Worm (Caenorhabditis elegans) whole organism, L4 larva: ENCODE results near the gene T10F2.2.
A peak's percentile ranks its signal among the peaks of the same experiment; 100 is the strongest.

Experiments used
- F10B5.3 ChIP-seq: sonication (generic microtip); optimal IDR thresholded peaks from 2 replicates; lab custom pipeline; 2016; ENCODE audit warnings: mild to moderate bottlenecking, missing genetic modification characterization, missing compliant biosample characterization
- F37D6.2 ChIP-seq: sonication (generic microtip); optimal IDR thresholded peaks from 2 replicates; lab custom pipeline; 2016; ENCODE audit warnings: mild to moderate bottlenecking, missing genetic modification characterization, missing compliant biosample characterization
- F44E2.7 ChIP-seq: fragments of 200-800 bp; sonication (Bioruptor generic); IDR thresholded peaks from 2 replicates; pipeline ENCODE4 v2.1.2; 2022; ENCODE audit warnings: missing genetic modification characterization, missing compliant biosample characterization
- T20F7.1 ChIP-seq: fragments of 200-800 bp; sonication (Bioruptor generic); optimal IDR thresholded peaks from 2 replicates; lab custom pipeline; 2018; ENCODE audit warnings: mild to moderate bottlenecking, missing genetic modification characterization, missing compliant biosample characterization
- T26A8.4 ChIP-seq: fragments of 200-800 bp; sonication (Bioruptor generic); IDR thresholded peaks from 2 replicates; pipeline ENCODE4 v1.3.6; 2022; ENCODE audit warnings: missing genetic modification characterization, missing compliant biosample characterization
- Y75B8A.6 ChIP-seq: fragments of 200-800 bp; sonication (Bioruptor generic); IDR thresholded peaks from 2 replicates; pipeline ENCODE4 v1.3.6; 2022; ENCODE audit warnings: missing genetic modification reagents, missing genetic modification characterization, missing compliant biosample characterization
- aha-1 ChIP-seq: fragments of 150-350 bp; peaks from one replicate; lab custom pipeline; 2014; ENCODE audit warnings: missing biosample characterization, missing genetic modification characterization
- aly-2 ChIP-seq: sonication (generic microtip); optimal IDR thresholded peaks from 2 replicates; lab custom pipeline; 2018; ENCODE audit warnings: missing biosample characterization, missing genetic modification characterization
- ama-1 ChIP-seq: fragments of 150-350 bp; optimal IDR thresholded peaks from 2 replicates; lab custom pipeline; 2014; ENCODE audit warnings: inconsistent platforms, mixed read lengths
- ces-1 ChIP-seq: fragments of 150-350 bp; sonication (generic microtip); optimal IDR thresholded peaks from 4 replicates; lab custom pipeline; 2014; ENCODE audit warnings: missing biosample characterization, missing genetic modification reagents, missing genetic modification characterization
- ctbp-1 ChIP-seq: fragments of 200-800 bp; sonication (Bioruptor generic); IDR thresholded peaks from 2 replicates; pipeline ENCODE4 v1.3.6; 2022; ENCODE audit warnings: missing genetic modification reagents, missing genetic modification characterization, missing compliant biosample characterization
- daf-16 ChIP-seq, 3 experiments: sonication (generic microtip); optimal IDR thresholded peaks; 2 replicates each; lab custom pipeline; 2016 to 2017; ENCODE audit warnings: missing genetic modification characterization in 3 of 3, missing genetic modification reagents in 3 of 3, mild to moderate bottlenecking in 2 of 3, missing compliant biosample characterization in 2 of 3, missing biosample characterization in 1 of 3, moderate library complexity in 1 of 3
- dmd-6 ChIP-seq: fragments of 200-800 bp; sonication (Bioruptor generic); IDR thresholded peaks from 2 replicates; pipeline ENCODE4 v1.3.6; 2022; ENCODE audit warnings: missing genetic modification reagents, missing genetic modification characterization, missing compliant biosample characterization
- dmd-8 ChIP-seq: fragments of 200-800 bp; sonication (Bioruptor generic); IDR thresholded peaks from 2 replicates; pipeline ENCODE4 v1.3.6; 2022; ENCODE audit warnings: missing genetic modification characterization, missing compliant biosample characterization
- dpl-1 ChIP-seq: fragments of 150-350 bp; optimal IDR thresholded peaks from 2 replicates; lab custom pipeline; 2014; ENCODE audit warnings: missing biosample characterization, missing genetic modification reagents, missing genetic modification characterization
- dve-1 ChIP-seq: sonication (generic microtip); optimal IDR thresholded peaks from 2 replicates; lab custom pipeline; 2017; ENCODE audit warnings: antibody characterized with exemption, mild to moderate bottlenecking, missing genetic modification characterization, missing compliant biosample characterization; ENCODE audit not compliant: insufficient read depth
- egl-43 ChIP-seq: fragments of 200-800 bp; sonication (Bioruptor generic); IDR thresholded peaks from 2 replicates; pipeline ENCODE4 v1.3.6; 2022; ENCODE audit warnings: missing genetic modification reagents, missing genetic modification characterization, missing compliant biosample characterization
- fkh-10 ChIP-seq: fragments of 150-350 bp; optimal IDR thresholded peaks from 2 replicates; lab custom pipeline; 2014; ENCODE audit warnings: missing biosample characterization, missing genetic modification reagents, missing genetic modification characterization
- hif-1 ChIP-seq, 2 experiments: sonication (generic microtip); optimal IDR thresholded peaks; 2 replicates each; lab custom pipeline; 2016 to 2017; ENCODE audit warnings: missing compliant biosample characterization in 2 of 2, missing genetic modification characterization in 2 of 2, missing genetic modification reagents in 2 of 2, missing genotype in 2 of 2, mild to moderate bottlenecking in 1 of 2
- hlh-11 ChIP-seq: fragments of 200-800 bp; sonication (Bioruptor generic); optimal IDR thresholded peaks from 2 replicates; lab custom pipeline; 2018; ENCODE audit warnings: mild to moderate bottlenecking, missing genetic modification characterization, missing compliant biosample characterization
- hlh-30 ChIP-seq: sonication (generic microtip); optimal IDR thresholded peaks from 2 replicates; lab custom pipeline; 2017; ENCODE audit warnings: antibody characterized with exemption, mild to moderate bottlenecking, missing genetic modification characterization, missing compliant biosample characterization; ENCODE audit not compliant: insufficient read depth
- hmg-1.1 ChIP-seq: fragments of 200-800 bp; sonication (Bioruptor generic); IDR thresholded peaks from 2 replicates; pipeline ENCODE4 v1.3.6; 2022; ENCODE audit warnings: missing genetic modification reagents, missing genetic modification characterization, missing compliant biosample characterization
- lin-39 ChIP-seq: fragments of 150-350 bp; optimal IDR thresholded peaks from 2 replicates; lab custom pipeline; 2014; ENCODE audit warnings: missing biosample characterization, missing genetic modification reagents, missing genetic modification characterization
- lir-3 ChIP-seq: sonication (generic microtip); optimal IDR thresholded peaks from 2 replicates; lab custom pipeline; 2016; ENCODE audit warnings: mild to moderate bottlenecking, missing genetic modification characterization, missing compliant biosample characterization
- lsy-2 ChIP-seq, 2 experiments: fragments of 150-350 bp in 1 of 2; sonication (generic microtip) in 1 of 2; optimal IDR thresholded peaks; 2 replicates each; lab custom pipeline; 2014 to 2017; ENCODE audit warnings: missing biosample characterization in 2 of 2, missing genetic modification characterization in 2 of 2
- mep-1 ChIP-seq: fragments of 150-350 bp; sonication (generic microtip); optimal IDR thresholded peaks from 3 replicates; lab custom pipeline; 2014; ENCODE audit warnings: missing biosample characterization, missing genetic modification characterization
- mes-2 ChIP-seq: sonication (generic microtip); optimal IDR thresholded peaks from 2 replicates; lab custom pipeline; 2016; ENCODE audit warnings: missing genotype, mild to moderate bottlenecking, missing genetic modification characterization, missing compliant biosample characterization; ENCODE audit not compliant: poor library complexity, severe bottlenecking
- mxl-2 ChIP-seq: fragments of 200-800 bp; sonication (Bioruptor generic); conservative IDR thresholded peaks from 2 replicates; pipeline ENCODE4 v1.3.6; 2022; ENCODE audit warnings: missing genetic modification reagents, missing genetic modification characterization, missing compliant biosample characterization
- mxl-3 ChIP-seq: fragments of 200-800 bp; sonication (Bioruptor generic); optimal IDR thresholded peaks from 2 replicates; lab custom pipeline; 2018; ENCODE audit warnings: mild to moderate bottlenecking, missing genetic modification characterization, missing compliant biosample characterization
- nhr-102 ChIP-seq: sonication (generic microtip); optimal IDR thresholded peaks from 2 replicates; lab custom pipeline; 2016; ENCODE audit warnings: mild to moderate bottlenecking, missing genetic modification characterization, moderate library complexity, missing compliant biosample characterization
- nhr-11 ChIP-seq: fragments of 150-350 bp; optimal IDR thresholded peaks from 2 replicates; lab custom pipeline; 2014; ENCODE audit warnings: missing biosample characterization, missing genetic modification characterization
- nhr-237 ChIP-seq: sonication (generic microtip); optimal IDR thresholded peaks from 2 replicates; lab custom pipeline; 2017; ENCODE audit warnings: missing biosample characterization, missing genetic modification characterization
- nhr-28 ChIP-seq: fragments of 150-350 bp; optimal IDR thresholded peaks from 2 replicates; lab custom pipeline; 2014; ENCODE audit warnings: missing biosample characterization, missing genetic modification characterization
- nhr-41 ChIP-seq: fragments of 200-800 bp; sonication (Bioruptor generic); IDR thresholded peaks from 2 replicates; pipeline ENCODE4 v1.3.6; 2022; ENCODE audit warnings: missing genetic modification reagents, missing genetic modification characterization, missing compliant biosample characterization
- nhr-42 ChIP-seq: fragments of 200-800 bp; sonication (Bioruptor generic); IDR thresholded peaks from 2 replicates; pipeline ENCODE4 v1.3.6; 2022; ENCODE audit warnings: missing genetic modification characterization, missing compliant biosample characterization
- nhr-48 ChIP-seq: sonication (generic microtip); optimal IDR thresholded peaks from 2 replicates; lab custom pipeline; 2016; ENCODE audit warnings: mild to moderate bottlenecking, missing genetic modification characterization, missing compliant biosample characterization
- nhr-6 ChIP-seq: fragments of 150-350 bp; optimal IDR thresholded peaks from 2 replicates; lab custom pipeline; 2014; ENCODE audit warnings: missing biosample characterization, missing genetic modification characterization
- nhr-77 ChIP-seq: fragments of 150-350 bp; optimal IDR thresholded peaks from 2 replicates; lab custom pipeline; 2014; ENCODE audit warnings: missing biosample characterization, missing genetic modification characterization
- pha-4 ChIP-seq, 2 experiments: fragments of 150-350 bp in 1 of 2; fragments of 200-800 bp in 1 of 2; sonication (Bioruptor generic) in 1 of 2; IDR thresholded peaks in 1 of 2; optimal IDR thresholded peaks in 1 of 2; 2 replicates each; pipeline versions ENCODE4 v1.3.6 to Lab custom; 2014 to 2022; ENCODE audit warnings: missing genetic modification characterization in 2 of 2, missing genetic modification reagents in 2 of 2, missing biosample characterization in 1 of 2, missing compliant biosample characterization in 1 of 2
- php-3 ChIP-seq: fragments of 200-800 bp; sonication (Bioruptor generic); IDR thresholded peaks from 2 replicates; pipeline ENCODE4 v1.3.6; 2022; ENCODE audit warnings: missing genetic modification reagents, missing genetic modification characterization, missing compliant biosample characterization
- pqm-1 ChIP-seq: sonication (generic microtip); optimal IDR thresholded peaks from 2 replicates; lab custom pipeline; 2017; ENCODE audit warnings: missing biosample characterization, missing genetic modification characterization
- rbr-2 ChIP-seq: sonication (generic microtip); optimal IDR thresholded peaks from 2 replicates; lab custom pipeline; 2016; ENCODE audit warnings: missing genotype, missing genetic modification characterization, missing compliant biosample characterization
- saeg-2 ChIP-seq: fragments of 200-800 bp; sonication (Bioruptor generic); IDR thresholded peaks from 2 replicates; pipeline ENCODE4 v1.3.6; 2022; ENCODE audit warnings: missing genetic modification reagents, missing genetic modification characterization, missing compliant biosample characterization
- tra-1 ChIP-seq: fragments of 200-800 bp; sonication (Bioruptor generic); IDR thresholded peaks from 2 replicates; pipeline ENCODE4 v1.3.6; 2022; ENCODE audit warnings: missing genetic modification reagents, missing genetic modification characterization, missing compliant biosample characterization
- unc-62 ChIP-seq, 3 experiments: fragments of 150-350 bp in 1 of 3; sonication (generic microtip); optimal IDR thresholded peaks in 2 of 3; peaks in 1 of 3; 1 replicate in 1 of 3; 2 replicates in 2 of 3; lab custom pipeline; 2014 to 2017; ENCODE audit warnings: missing biosample characterization in 3 of 3, missing genetic modification characterization in 3 of 3, missing genetic modification reagents in 3 of 3, missing genotype in 1 of 3
- zag-1 ChIP-seq: fragments of 150-350 bp; optimal IDR thresholded peaks from 2 replicates; lab custom pipeline; 2014; ENCODE audit warnings: missing biosample characterization, missing genetic modification characterization
- zfp-3 ChIP-seq: fragments of 200-800 bp; sonication (Bioruptor generic); conservative IDR thresholded peaks from 2 replicates; pipeline ENCODE4 v1.3.6; 2022; ENCODE audit warnings: missing genetic modification reagents, missing genetic modification characterization, missing compliant biosample characterization
- ztf-11 ChIP-seq: fragments of 150-350 bp; optimal IDR thresholded peaks from 2 replicates; lab custom pipeline; 2014; ENCODE audit warnings: missing biosample characterization, missing genetic modification characterization
- ztf-7 ChIP-seq: fragments of 150-350 bp; optimal IDR thresholded peaks from 2 replicates; lab custom pipeline; 2014; ENCODE audit warnings: missing biosample characterization, missing genetic modification characterization

T10F2.2 gene

ce11 chrIII:5202641-5203040 is 37.5 kb upstream of the T10F2.2 start (continued):
- TF ChIP-seq zfp-3 (no peak), hmg-1.1 (GFP tag; lab: Robert Waterston, UW) (0 out of 2 replicates have a peak, but pooled peaks have one; percentile 38), nhr-77 (peak; percentile 97), nhr-102 (peak; percentile 71), T20F7.1 (GFP tag; lab: Kevin White, UChicago) (peak; percentile 46), mes-2 (tag; lab: Kevin White, UChicago) (peak; percentile 35), mxl-3 (GFP tag; lab: Kevin White, UChicago) (peak; percentile 10), nhr-237 (tag; lab: Kevin White, UChicago) (no peak), mep-1 (tag; lab: Kevin White, UChicago) (peak; percentile 79), nhr-6 (tag; lab: Kevin White, UChicago) (peak; percentile 78), nhr-48 (tag; lab: Kevin White, UChicago) (peak; percentile 11), Y75B8A.6 (GFP tag; lab: Robert Waterston, UW) (no peak), lsy-2 (tag; optimal IDR thresholded peaks at IDR 0.05; lab: Kevin White, UChicago) (peak; percentile 19 to 55), lir-3 (tag; lab: Kevin White, UChicago) (no peak), dmd-6 (peak; percentile 69), pha-4 (GFP tag; IDR thresholded peaks at IDR 0.05; lab: Robert Waterston, UW) (0 out of 2 replicates have a peak, but pooled peaks have one; percentile 18), pha-4 (tag; optimal IDR thresholded peaks at IDR 0.05; lab: Kevin White, UChicago) (no peak), ctbp-1 (no peak), dmd-8 (no peak), zag-1 (no peak), nhr-11 (tag; lab: Kevin White, UChicago) (peak; percentile 85), dpl-1 (peak; percentile 13), mxl-2 (no peak), egl-43 (GFP tag; lab: Robert Waterston, UW) (no peak), aha-1 (tag; lab: Kevin White, UChicago) (peak; percentile 64), hlh-30 (tag; lab: Kevin White, UChicago) (peak; percentile 80), ces-1 (GFP tag; lab: Kevin White, UChicago) (no peak), hlh-11 (tag; lab: Kevin White, UChicago) (peak; percentile 83), saeg-2 (GFP tag; lab: Robert Waterston, UW) (no peak)

ce11 chrIII:5201267-5201666 is 36.2 kb upstream of the T10F2.2 start:
- TF ChIP-seq daf-16 (GFP tag; optimal IDR thresholded peaks at IDR 0.05; lab: Kevin White, UChicago) (peak in 1 of 2 experiments; percentile 26), daf-16 (tag; optimal IDR thresholded peaks at IDR 0.05; lab: Kevin White, UChicago) (peak; percentile 94), mep-1 (tag; lab: Kevin White, UChicago) (peak; percentile 73), mxl-3 (GFP tag; lab: Kevin White, UChicago) (no peak), nhr-48 (tag; lab: Kevin White, UChicago) (peak; percentile 67), nhr-42 (GFP tag; lab: Robert Waterston, UW) (no peak), nhr-41 (GFP tag; lab: Robert Waterston, UW) (peak; percentile 57; the same call in 1 of the 2 replicates), nhr-28 (tag; lab: Kevin White, UChicago) (peak; percentile 99), F37D6.2 (no peak), aly-2 (tag; lab: Kevin White, UChicago) (no peak), pqm-1 (tag; lab: Kevin White, UChicago) (peak; percentile 82), fkh-10 (GFP tag; lab: Kevin White, UChicago) (no peak), unc-62 (GFP tag; optimal IDR thresholded peaks at IDR 0.05 in 1 of 2; lab: Kevin White, UChicago) (peak; percentile 15 to 98), unc-62 (tag; optimal IDR thresholded peaks at IDR 0.05; lab: Kevin White, UChicago) (no peak), ztf-11 (tag; lab: Kevin White, UChicago) (no peak), ztf-7 (tag; lab: Kevin White, UChicago) (peak; percentile 41), aha-1 (tag; lab: Kevin White, UChicago) (peak; percentile 86), F44E2.7 (GFP tag; lab: Robert Waterston, UW) (no peak), lin-39 (tag; lab: Kevin White, UChicago) (no peak), dmd-6 (peak; percentile 93), nhr-77 (peak; percentile 97), T26A8.4 (GFP tag; lab: Robert Waterston, UW) (0 out of 2 replicates have a peak, but pooled peaks have one; percentile 23), F10B5.3 (tag; lab: Kevin White, UChicago) (no peak), php-3 (GFP tag; lab: Robert Waterston, UW) (peak; percentile 59; the same call in 1 of the 2 replicates), ama-1 (lab: Kevin White, UChicago) (no peak), rbr-2 (no peak), dve-1 (tag; lab: Kevin White, UChicago) (peak; percentile 97), hif-1 (tag; optimal IDR thresholded peaks at IDR 0.05; lab: Kevin White, UChicago) (peak in 1 of 2 experiments; percentile 47), T20F7.1 (GFP tag; lab: Kevin White, UChicago) (peak; percentile 58), tra-1 (peak; percentile 88)
